Worm (Caenorhabditis elegans) whole organism, L4 larva: ENCODE measurements around the gene C48B4.6.

Experiments
- F10B5.3 ChIP-seq: sonication (generic microtip); optimal IDR thresholded peaks from 2 replicates; lab custom pipeline; 2016; ENCODE audit warnings: mild to moderate bottlenecking, missing genetic modification characterization, missing compliant biosample characterization
- F44E2.7 ChIP-seq: fragments of 200-800 bp; sonication (Bioruptor generic); IDR thresholded peaks from 2 replicates; pipeline ENCODE4 v2.1.2; 2022; ENCODE audit warnings: missing genetic modification characterization, missing compliant biosample characterization
- F49E8.2 ChIP-seq: sonication (generic microtip); optimal IDR thresholded peaks from 2 replicates; lab custom pipeline; 2016; ENCODE audit warnings: missing compliant biosample characterization, mild to moderate bottlenecking, missing genetic modification characterization, borderline replicate concordance
- T26A8.4 ChIP-seq: fragments of 200-800 bp; sonication (Bioruptor generic); IDR thresholded peaks from 2 replicates; pipeline ENCODE4 v1.3.6; 2022; ENCODE audit warnings: missing genetic modification characterization, missing compliant biosample characterization
- Y5F2A.4 ChIP-seq: fragments of 200-800 bp; sonication (Bioruptor generic); optimal IDR thresholded peaks from 2 replicates; lab custom pipeline; 2018; ENCODE audit warnings: mild to moderate bottlenecking, missing genetic modification characterization, missing compliant biosample characterization
- ZK337.2 ChIP-seq: fragments of 200-800 bp; sonication (Bioruptor generic); IDR thresholded peaks from 2 replicates; pipeline ENCODE4 v1.3.6; 2022; ENCODE audit warnings: missing genetic modification reagents, missing genetic modification characterization, missing compliant biosample characterization
- ama-1 ChIP-seq: fragments of 150-350 bp; optimal IDR thresholded peaks from 2 replicates; lab custom pipeline; 2014; ENCODE audit warnings: inconsistent platforms, mixed read lengths
- ceh-62 ChIP-seq: sonication (generic microtip); optimal IDR thresholded peaks from 2 replicates; lab custom pipeline; 2017; ENCODE audit warnings: missing biosample characterization, missing genetic modification characterization
- ceh-82 ChIP-seq: sonication (generic microtip); optimal IDR thresholded peaks from 2 replicates; lab custom pipeline; 2017; ENCODE audit warnings: missing biosample characterization, missing genetic modification characterization
- daf-19 ChIP-seq: fragments of 200-800 bp; sonication (Bioruptor generic); conservative IDR thresholded peaks from 2 replicates; pipeline ENCODE4 v1.3.6; 2022; ENCODE audit warnings: missing genetic modification characterization, missing compliant biosample characterization
- dmd-8 ChIP-seq: fragments of 200-800 bp; sonication (Bioruptor generic); IDR thresholded peaks from 2 replicates; pipeline ENCODE4 v1.3.6; 2022; ENCODE audit warnings: missing genetic modification characterization, missing compliant biosample characterization
- dve-1 ChIP-seq: sonication (generic microtip); optimal IDR thresholded peaks from 2 replicates; lab custom pipeline; 2017; ENCODE audit warnings: antibody characterized with exemption, mild to moderate bottlenecking, missing genetic modification characterization, missing compliant biosample characterization; ENCODE audit not compliant: insufficient read depth
- fkh-10 ChIP-seq: fragments of 150-350 bp; optimal IDR thresholded peaks from 2 replicates; lab custom pipeline; 2014; ENCODE audit warnings: missing biosample characterization, missing genetic modification reagents, missing genetic modification characterization
- hlh-30 ChIP-seq: sonication (generic microtip); optimal IDR thresholded peaks from 2 replicates; lab custom pipeline; 2017; ENCODE audit warnings: antibody characterized with exemption, mild to moderate bottlenecking, missing genetic modification characterization, missing compliant biosample characterization; ENCODE audit not compliant: insufficient read depth
- lin-1 ChIP-seq: fragments of 200-800 bp; sonication (Bioruptor generic); IDR thresholded peaks from 2 replicates; pipeline ENCODE4 v1.3.6; 2022; ENCODE audit warnings: missing genetic modification reagents, missing genetic modification characterization, missing compliant biosample characterization
- lin-15B ChIP-seq: fragments of 150-350 bp; sonication (generic microtip); optimal IDR thresholded peaks from 3 replicates; lab custom pipeline; 2014; ENCODE audit warnings: missing biosample characterization, missing genetic modification characterization
- lin-38 ChIP-seq: fragments of 200-800 bp; sonication (Bioruptor generic); IDR thresholded peaks from 2 replicates; pipeline ENCODE4 v1.3.6; 2022; ENCODE audit warnings: missing genetic modification reagents, missing genetic modification characterization, missing compliant biosample characterization
- madf-5 ChIP-seq, 2 experiments: fragments of 200-800 bp; sonication (Bioruptor generic); IDR thresholded peaks; 2 replicates each; pipeline ENCODE4 v1.3.6; 2022; ENCODE audit warnings: missing compliant biosample characterization in 2 of 2, missing genetic modification characterization in 2 of 2
- mdl-1 ChIP-seq, 2 experiments: fragments of 150-350 bp in 1 of 2; sonication (generic microtip) in 1 of 2; optimal IDR thresholded peaks; 2 replicates each; lab custom pipeline; 2014 to 2017; ENCODE audit warnings: missing biosample characterization in 2 of 2, missing genetic modification characterization in 2 of 2
- mdt-29 ChIP-seq: fragments of 200-800 bp; sonication (Bioruptor generic); IDR thresholded peaks from 2 replicates; pipeline ENCODE4 v1.3.6; 2022; ENCODE audit warnings: missing genetic modification reagents, missing genetic modification characterization, missing compliant biosample characterization
- mep-1 ChIP-seq: fragments of 150-350 bp; sonication (generic microtip); optimal IDR thresholded peaks from 3 replicates; lab custom pipeline; 2014; ENCODE audit warnings: missing biosample characterization, missing genetic modification characterization
- mxl-2 ChIP-seq: fragments of 200-800 bp; sonication (Bioruptor generic); conservative IDR thresholded peaks from 2 replicates; pipeline ENCODE4 v1.3.6; 2022; ENCODE audit warnings: missing genetic modification reagents, missing genetic modification characterization, missing compliant biosample characterization
- nhr-10 ChIP-seq: fragments of 150-350 bp; optimal IDR thresholded peaks from 2 replicates; lab custom pipeline; 2014; ENCODE audit warnings: missing biosample characterization, missing genetic modification characterization
- nhr-11 ChIP-seq: fragments of 150-350 bp; optimal IDR thresholded peaks from 2 replicates; lab custom pipeline; 2014; ENCODE audit warnings: missing biosample characterization, missing genetic modification characterization
- nhr-111 ChIP-seq: fragments of 200-800 bp; sonication (Bioruptor generic); optimal IDR thresholded peaks from 2 replicates; lab custom pipeline; 2018; ENCODE audit warnings: mild to moderate bottlenecking, missing genetic modification characterization, missing compliant biosample characterization
- nhr-25 ChIP-seq: sonication (generic microtip); optimal IDR thresholded peaks from 2 replicates; lab custom pipeline; 2017; ENCODE audit warnings: missing genetic modification characterization, mild to moderate bottlenecking, missing compliant biosample characterization, antibody characterized with exemption, moderate library complexity, borderline replicate concordance; ENCODE audit not compliant: insufficient read depth
- pha-4 ChIP-seq, 2 experiments: fragments of 150-350 bp in 1 of 2; fragments of 200-800 bp in 1 of 2; sonication (Bioruptor generic) in 1 of 2; IDR thresholded peaks in 1 of 2; optimal IDR thresholded peaks in 1 of 2; 2 replicates each; pipeline versions ENCODE4 v1.3.6 to Lab custom; 2014 to 2022; ENCODE audit warnings: missing genetic modification characterization in 2 of 2, missing genetic modification reagents in 2 of 2, missing biosample characterization in 1 of 2, missing compliant biosample characterization in 1 of 2
- php-3 ChIP-seq: fragments of 200-800 bp; sonication (Bioruptor generic); IDR thresholded peaks from 2 replicates; pipeline ENCODE4 v1.3.6; 2022; ENCODE audit warnings: missing genetic modification reagents, missing genetic modification characterization, missing compliant biosample characterization
- rbr-2 ChIP-seq: sonication (generic microtip); optimal IDR thresholded peaks from 2 replicates; lab custom pipeline; 2016; ENCODE audit warnings: missing genotype, missing genetic modification characterization, missing compliant biosample characterization
- saeg-2 ChIP-seq: fragments of 200-800 bp; sonication (Bioruptor generic); IDR thresholded peaks from 2 replicates; pipeline ENCODE4 v1.3.6; 2022; ENCODE audit warnings: missing genetic modification reagents, missing genetic modification characterization, missing compliant biosample characterization
- sdz-12 ChIP-seq: fragments of 200-800 bp; sonication (Bioruptor generic); optimal IDR thresholded peaks from 2 replicates; lab custom pipeline; 2018; ENCODE audit warnings: mild to moderate bottlenecking, missing genetic modification characterization, missing compliant biosample characterization
- skn-1 ChIP-seq: fragments of 150-350 bp; optimal IDR thresholded peaks from 2 replicates; lab custom pipeline; 2014; ENCODE audit warnings: missing biosample characterization, missing genetic modification characterization
- snpc-4 ChIP-seq: fragments of 150-350 bp; optimal IDR thresholded peaks from 2 replicates; lab custom pipeline; 2014; ENCODE audit warnings: missing biosample characterization, missing genetic modification characterization
- spr-1 ChIP-seq: sonication (generic microtip); optimal IDR thresholded peaks from 2 replicates; lab custom pipeline; 2016; ENCODE audit warnings: mild to moderate bottlenecking, missing genetic modification characterization, missing compliant biosample characterization
- unc-130 ChIP-seq: sonication (generic microtip); optimal IDR thresholded peaks from 2 replicates; lab custom pipeline; 2016; ENCODE audit warnings: missing genetic modification reagents, missing genetic modification characterization, missing compliant biosample characterization
- unc-62 ChIP-seq, 3 experiments: fragments of 150-350 bp in 1 of 3; sonication (generic microtip); optimal IDR thresholded peaks in 2 of 3; peaks in 1 of 3; 1 replicate in 1 of 3; 2 replicates in 2 of 3; lab custom pipeline; 2014 to 2017; ENCODE audit warnings: missing biosample characterization in 3 of 3, missing genetic modification characterization in 3 of 3, missing genetic modification reagents in 3 of 3, missing genotype in 1 of 3
- zfp-2 ChIP-seq: sonication (generic microtip); optimal IDR thresholded peaks from 2 replicates; lab custom pipeline; 2016; ENCODE audit warnings: mild to moderate bottlenecking, missing genetic modification characterization, missing compliant biosample characterization
- ztf-11 ChIP-seq: fragments of 150-350 bp; optimal IDR thresholded peaks from 2 replicates; lab custom pipeline; 2014; ENCODE audit warnings: missing biosample characterization, missing genetic modification characterization

C48B4.6 gene

ce11 chrIII:9528824-9529223 is 29.5 kb downstream of the C48B4.6 start, which contains the start of gene ZK1098.2 (continued):
- TF ChIP-seq zfp-2 (tag; lab: Kevin White, UChicago): no peak
- TF ChIP-seq spr-1 (tag; lab: Kevin White, UChicago): no peak
- TF ChIP-seq hlh-30: peak; percentile 68
- no peak for TF ChIP-seq ztf-11 (tag; lab: Kevin White, UChicago)
- peak; percentile 51 for TF ChIP-seq lin-38 (GFP tag; lab: Robert Waterston, UW)
- TF ChIP-seq lin-15B (tag; lab: Kevin White, UChicago): no peak
- no peak for TF ChIP-seq F49E8.2 (tag; lab: Kevin White, UChicago)
- no peak for TF ChIP-seq rbr-2 (tag; lab: Kevin White, UChicago)
- TF ChIP-seq ama-1: no peak
- TF ChIP-seq ceh-82: no peak
- no peak for TF ChIP-seq mdl-1 (tag; optimal IDR thresholded peaks at IDR 0.05; lab: Kevin White, UChicago)
- no peak for TF ChIP-seq snpc-4 (tag; lab: Kevin White, UChicago)
- TF ChIP-seq ZK337.2 (GFP tag; lab: Robert Waterston, UW): no peak
- TF ChIP-seq dmd-8: no peak
- TF ChIP-seq fkh-10: no peak
- no peak for TF ChIP-seq nhr-25 (tag; lab: Kevin White, UChicago)
- no peak for TF ChIP-seq nhr-11
- no peak for TF ChIP-seq mdt-29 (GFP tag; lab: Robert Waterston, UW)
- no peak for TF ChIP-seq nhr-10 (tag; lab: Kevin White, UChicago)
- TF ChIP-seq daf-19 (GFP tag; lab: Robert Waterston, UW): no peak
- no peak for TF ChIP-seq T26A8.4 (GFP tag; lab: Robert Waterston, UW)
- no peak for TF ChIP-seq nhr-111 (GFP tag; lab: Kevin White, UChicago)
- TF ChIP-seq dve-1 (tag; lab: Kevin White, UChicago): peak; percentile 18
- no peak for TF ChIP-seq F44E2.7 (GFP tag; lab: Robert Waterston, UW)
- TF ChIP-seq mep-1 (tag; lab: Kevin White, UChicago): peak; percentile 11
- TF ChIP-seq, all 104 proteins: peak for 8

- TF ChIP-seq F10B5.3 (tag; lab: Kevin White, UChicago) (no peak), T26A8.4 (GFP tag; lab: Robert Waterston, UW) (no peak), pha-4 (GFP tag; IDR thresholded peaks at IDR 0.05; lab: Robert Waterston, UW) (no peak), pha-4 (tag; optimal IDR thresholded peaks at IDR 0.05; lab: Kevin White, UChicago) (no peak), Y5F2A.4 (GFP tag; lab: Kevin White, UChicago) (no peak), lin-1 (GFP tag; lab: Robert Waterston, UW) (no peak), nhr-10 (tag; lab: Kevin White, UChicago) (no peak)
Measured at ce11 chrIII:9526851-9527250, 31.5 kb downstream of the C48B4.6 start, which contains the start of gene ZK1098.6. TSS of gene ZK1098.6 (plus strand) at chrIII:9527151.

- TF ChIP-seq skn-1 (tag; lab: Kevin White, UChicago) (no peak), unc-62 (GFP tag; optimal IDR thresholded peaks at IDR 0.05 in 1 of 2; lab: Kevin White, UChicago) (no peak), unc-62 (tag; optimal IDR thresholded peaks at IDR 0.05; lab: Kevin White, UChicago) (no peak), nhr-11 (no peak), Y5F2A.4 (GFP tag; lab: Kevin White, UChicago) (no peak), sdz-12 (GFP tag; lab: Kevin White, UChicago) (no peak), unc-130 (GFP tag; lab: Kevin White, UChicago) (no peak), php-3 (GFP tag; lab: Robert Waterston, UW) (no peak), mxl-2 (GFP tag; lab: Robert Waterston, UW) (no peak), madf-5 (GFP tag; IDR thresholded peaks at IDR 0.05; lab: Robert Waterston, UW) (no peak), ceh-62 (no peak), saeg-2 (GFP tag; lab: Robert Waterston, UW) (no peak)
Measured at ce11 chrIII:9525252-9525651, 33.1 kb downstream of the C48B4.6 start, which contains the start of gene trpp-3. TSS of gene trpp-3 (plus strand) at chrIII:9525552.
